Worm (Caenorhabditis elegans) whole organism, mixed stage, embryonic: ENCODE results near the gene dlat-1.

ENCODE experiments used
- elt-3 ChIP-seq: fragments of 150-350 bp; optimal IDR thresholded peaks from 2 replicates; lab custom pipeline; 2014; ENCODE audit warnings: missing biosample characterization, missing genetic modification characterization
- nhr-12 ChIP-seq: fragments of 150-350 bp; optimal IDR thresholded peaks from 2 replicates; lab custom pipeline; 2014; ENCODE audit warnings: missing biosample characterization, missing genetic modification characterization
- nhr-28 ChIP-seq: fragments of 150-350 bp; optimal IDR thresholded peaks from 2 replicates; lab custom pipeline; 2014; ENCODE audit warnings: missing biosample characterization, missing genetic modification characterization

DNA sequence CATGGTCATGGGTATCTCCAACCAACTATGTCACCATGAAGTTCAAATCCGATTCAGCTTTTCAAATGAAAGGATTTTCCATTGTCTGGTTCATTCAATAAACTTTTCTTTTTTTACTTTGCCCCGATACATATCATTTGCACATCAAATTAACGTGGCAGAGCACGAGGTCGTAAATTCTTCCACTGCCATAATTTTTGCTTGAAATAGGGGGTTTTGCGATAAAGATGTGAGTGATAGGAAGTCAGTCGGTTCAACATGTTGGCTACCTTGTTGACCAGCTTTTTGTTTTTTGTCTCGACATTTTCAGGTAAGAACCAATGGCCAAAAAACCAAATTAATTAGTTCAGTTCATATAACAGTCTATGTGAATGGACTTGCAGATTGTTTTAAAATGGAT, 29.6 kb upstream of the dlat-1 start, which contains the start of gene clec-54:
- TF ChIP-seq elt-3 (tag; lab: Kevin White, UChicago): no peak
- TF ChIP-seq nhr-28 (tag; lab: Kevin White, UChicago): no peak
- TF ChIP-seq nhr-12 (tag; lab: Kevin White, UChicago): no peak
